Fruit fly (Drosophila melanogaster) whole organism, prepupa: ENCODE results near the gene alpha-Man-Ic.

Experiments
- CG10669 ChIP-seq: fragments of 200-800 bp; sonication (Bioruptor generic); optimal IDR thresholded peaks from 3 replicates; lab custom pipeline; 2018; ENCODE audit warnings: missing biosample characterization, mild to moderate bottlenecking, missing genetic modification characterization, moderate library complexity
- CG11762 ChIP-seq: fragments of 200-800 bp; sonication (Bioruptor generic); optimal IDR thresholded peaks from 3 replicates; lab custom pipeline; 2016; ENCODE audit warnings: missing biosample characterization, missing genetic modification characterization; ENCODE audit not compliant: insufficient read depth
- CG16779 ChIP-seq: fragments of 200-800 bp; sonication (Bioruptor generic); optimal IDR thresholded peaks from 3 replicates; lab custom pipeline; 2017; ENCODE audit warnings: missing biosample characterization, mild to moderate bottlenecking, missing genetic modification characterization
- CG9139 ChIP-seq: fragments of 200-800 bp; sonication (Bioruptor generic); optimal IDR thresholded peaks from 3 replicates; lab custom pipeline; 2017; ENCODE audit warnings: missing biosample characterization, mild to moderate bottlenecking, missing genetic modification characterization
- Eip78C ChIP-seq: fragments of 200-800 bp; sonication (Bioruptor generic); peaks from one replicate; lab custom pipeline; 2016; ENCODE audit warnings: missing biosample characterization, missing genetic modification characterization
- Sox102F ChIP-seq: fragments of 200-800 bp; sonication (Bioruptor generic); optimal IDR thresholded peaks from 2 replicates; lab custom pipeline; 2016; ENCODE audit warnings: missing biosample characterization, mild to moderate bottlenecking, missing genetic modification characterization
- dac ChIP-seq: fragments of 200-800 bp; sonication (Bioruptor generic); optimal IDR thresholded peaks from 2 replicates; lab custom pipeline; 2017; ENCODE audit warnings: missing biosample characterization, mild to moderate bottlenecking, missing genetic modification characterization
- lz ChIP-seq: fragments of 200-800 bp; sonication (Bioruptor generic); optimal IDR thresholded peaks from 3 replicates; lab custom pipeline; 2016; ENCODE audit warnings: missing biosample characterization, missing genetic modification characterization
- topi ChIP-seq: fragments of 200-800 bp; sonication (Bioruptor generic); optimal IDR thresholded peaks from 3 replicates; lab custom pipeline; 2016; ENCODE audit warnings: missing biosample characterization, missing genetic modification characterization

dm6 chr3R:29926089-29926488, 4.1 kb downstream of the alpha-Man-Ic start, which contains the start of gene Jon99Ci:
- TF ChIP-seq topi (GFP tag; lab: Kevin White, UChicago) = no peak
- no peak for TF ChIP-seq Eip78C (GFP tag; lab: Kevin White, UChicago)
- TF ChIP-seq CG11762 (GFP tag; lab: Kevin White, UChicago) = no peak
- TF ChIP-seq CG16779 = no peak
- TF ChIP-seq Sox102F (GFP tag; lab: Kevin White, UChicago) = no peak
- TF ChIP-seq dac (GFP tag; lab: Kevin White, UChicago) = no peak
- no peak for TF ChIP-seq CG9139 (GFP tag; lab: Kevin White, UChicago)
- TF ChIP-seq CG10669 (GFP tag; lab: Kevin White, UChicago) = no peak
- TF ChIP-seq lz (GFP tag; lab: Kevin White, UChicago) = no peak
